Fruit fly (Drosophila melanogaster) whole organism, embryonic: ENCODE data around the gene CG9497.

Source experiments
- ATbp ChIP-seq: fragments of 200-800 bp; sonication (Bioruptor generic); optimal IDR thresholded peaks from 2 replicates; lab custom pipeline; 2017; ENCODE audit warnings: missing biosample characterization, mild to moderate bottlenecking, missing genetic modification characterization, missing genetic modification reagents
- C15 ChIP-seq: fragments of 200-800 bp; sonication (Bioruptor generic); IDR thresholded peaks from 3 replicates; pipeline ENCODE4 v1.3.6; 2022; ENCODE audit warnings: missing biosample characterization, missing genetic modification characterization
- CG10274 ChIP-seq: fragments of 200-800 bp; sonication (Bioruptor generic); optimal IDR thresholded peaks from 3 replicates; lab custom pipeline; 2017; ENCODE audit warnings: missing biosample characterization, mild to moderate bottlenecking, missing genetic modification characterization
- CG10431 ChIP-seq: fragments of 200-800 bp; sonication (Bioruptor generic); optimal IDR thresholded peaks from 3 replicates; lab custom pipeline; 2018; ENCODE audit warnings: missing biosample characterization, mild to moderate bottlenecking, missing genetic modification characterization
- CG10462 ChIP-seq: fragments of 200-800 bp; sonication (Bioruptor generic); optimal IDR thresholded peaks from 2 replicates; lab custom pipeline; 2016; ENCODE audit warnings: missing biosample characterization, missing genetic modification characterization
- CG13424 ChIP-seq: fragments of 200-800 bp; sonication (Bioruptor generic); optimal IDR thresholded peaks from 2 replicates; lab custom pipeline; 2019; ENCODE audit warnings: missing biosample characterization, mild to moderate bottlenecking, missing genetic modification characterization, moderate library complexity
- CG14710 ChIP-seq: fragments of 200-800 bp; sonication (Bioruptor generic); optimal IDR thresholded peaks from 3 replicates; lab custom pipeline; 2019; ENCODE audit warnings: missing biosample characterization, mild to moderate bottlenecking, missing genetic modification characterization, moderate library complexity
- CG14860 ChIP-seq: fragments of 200-800 bp; sonication (Bioruptor generic); IDR thresholded peaks from 3 replicates; pipeline ENCODE4 v1.3.6; 2022; ENCODE audit warnings: missing biosample characterization, missing genetic modification characterization; ENCODE audit not compliant: partially characterized antibody
- CG14965 ChIP-seq: fragments of 200-800 bp; sonication (Bioruptor generic); optimal IDR thresholded peaks from 2 replicates; lab custom pipeline; 2016; ENCODE audit warnings: missing biosample characterization, missing genetic modification characterization, borderline replicate concordance
- CG17829 ChIP-seq: fragments of 200-800 bp; optimal IDR thresholded peaks from 2 replicates; lab custom pipeline; 2019; ENCODE audit warnings: missing biosample characterization, mild to moderate bottlenecking, missing genetic modification characterization, moderate library complexity
- CG2875 ChIP-seq: fragments of 200-800 bp; sonication (Bioruptor generic); optimal IDR thresholded peaks from 2 replicates; lab custom pipeline; 2017; ENCODE audit warnings: missing biosample characterization, mild to moderate bottlenecking, missing genetic modification characterization, missing genetic modification reagents
- CG3065 ChIP-seq: fragments of 200-800 bp; sonication (Bioruptor generic); optimal IDR thresholded peaks from 2 replicates; lab custom pipeline; 2016; ENCODE audit warnings: missing biosample characterization, missing genetic modification characterization
- CG3281 ChIP-seq: fragments of 200-800 bp; sonication (Bioruptor generic); optimal IDR thresholded peaks from 3 replicates; lab custom pipeline; 2017; ENCODE audit warnings: missing biosample characterization, mild to moderate bottlenecking, missing genetic modification characterization
- CG33557 ChIP-seq: fragments of 200-800 bp; sonication (Bioruptor generic); optimal IDR thresholded peaks from 2 replicates; lab custom pipeline; 2019; ENCODE audit warnings: missing biosample characterization, mild to moderate bottlenecking, missing genetic modification characterization, moderate library complexity
- CG4328 ChIP-seq: fragments of 200-800 bp; sonication (Bioruptor generic); optimal IDR thresholded peaks from 3 replicates; lab custom pipeline; 2017; ENCODE audit warnings: missing biosample characterization, missing genetic modification reagents, missing genetic modification characterization
- CG4360 ChIP-seq: fragments of 200-800 bp; sonication (Bioruptor generic); IDR thresholded peaks from 2 replicates; pipeline ENCODE4 v1.3.6; 2022; ENCODE audit warnings: missing biosample characterization, missing genetic modification characterization
- CG43689 ChIP-seq: fragments of 200-800 bp; sonication (Bioruptor generic); IDR thresholded peaks from 2 replicates; pipeline ENCODE4 v1.3.6; 2022; ENCODE audit warnings: missing biosample characterization, missing genetic modification characterization
- CG5180 ChIP-seq: fragments of 200-800 bp; sonication (Bioruptor generic); optimal IDR thresholded peaks from 3 replicates; lab custom pipeline; 2017; ENCODE audit warnings: missing biosample characterization, missing genetic modification characterization, mild to moderate bottlenecking, moderate library complexity, missing genetic modification reagents
- CG6254 ChIP-seq: fragments of 200-800 bp; sonication (Bioruptor generic); optimal IDR thresholded peaks from 3 replicates; lab custom pipeline; 2017; ENCODE audit warnings: mild to moderate bottlenecking, missing biosample characterization, missing genetic modification reagents, missing genetic modification characterization
- CG6683 ChIP-seq: fragments of 200-800 bp; sonication (Bioruptor generic); optimal IDR thresholded peaks from 2 replicates; lab custom pipeline; 2017; ENCODE audit warnings: missing biosample characterization, mild to moderate bottlenecking, missing genetic modification characterization, missing genetic modification reagents
- CG7271 ChIP-seq: fragments of 200-800 bp; sonication (Bioruptor generic); optimal IDR thresholded peaks from 2 replicates; lab custom pipeline; 2018; ENCODE audit warnings: missing biosample characterization, mild to moderate bottlenecking, missing genetic modification characterization, moderate library complexity
- CG7963 ChIP-seq: fragments of 200-800 bp; sonication (Bioruptor generic); IDR thresholded peaks from 3 replicates; pipeline ENCODE4 v1.3.6; 2022; ENCODE audit warnings: missing biosample characterization, missing genetic modification characterization; ENCODE audit not compliant: partially characterized antibody
- CG8478 ChIP-seq: fragments of >200 bp; optimal IDR thresholded peaks from 2 replicates; lab custom pipeline; 2018
- CkIIα-i1 ChIP-seq: fragments of 200-800 bp; sonication (Bioruptor generic); IDR thresholded peaks from 2 replicates; pipeline ENCODE4 v1.3.6; 2022; ENCODE audit warnings: missing biosample characterization, missing genetic modification characterization
- Dek ChIP-seq: fragments of 200-800 bp; sonication (Bioruptor generic); optimal IDR thresholded peaks from 3 replicates; lab custom pipeline; 2019; ENCODE audit warnings: missing biosample characterization, mild to moderate bottlenecking, missing genetic modification characterization, moderate library complexity
- Dp ChIP-seq: fragments of 200-800 bp; sonication (Bioruptor generic); optimal IDR thresholded peaks from 2 replicates; lab custom pipeline; 2018; ENCODE audit warnings: missing biosample characterization, mild to moderate bottlenecking, missing genetic modification characterization, moderate library complexity
- MESR4 ChIP-seq: fragments of 200-800 bp; sonication (Bioruptor generic); optimal IDR thresholded peaks from 2 replicates; lab custom pipeline; 2018; ENCODE audit warnings: missing biosample characterization, mild to moderate bottlenecking, missing genetic modification characterization, moderate library complexity
- Oaz ChIP-seq: fragments of 200-800 bp; sonication (Bioruptor generic); IDR thresholded peaks from 2 replicates; pipeline ENCODE4 v1.3.6; 2022; ENCODE audit warnings: missing biosample characterization, missing genetic modification characterization
- al ChIP-seq: fragments of 200-800 bp; sonication (Bioruptor generic); IDR thresholded peaks from 2 replicates; pipeline ENCODE4 v1.3.6; 2022; ENCODE audit warnings: missing biosample characterization, missing genetic modification characterization
- amos ChIP-seq: fragments of 200-800 bp; sonication (Bioruptor generic); IDR thresholded peaks from 2 replicates; pipeline ENCODE4 v1.3.6; 2022; ENCODE audit warnings: missing biosample characterization, missing genetic modification characterization; ENCODE audit not compliant: partially characterized antibody
- caup ChIP-seq: fragments of 200-800 bp; sonication (Bioruptor generic); optimal IDR thresholded peaks from 3 replicates; lab custom pipeline; 2017; ENCODE audit warnings: missing biosample characterization, mild to moderate bottlenecking, missing genetic modification characterization, moderate library complexity; ENCODE audit not compliant: severe bottlenecking
- crp ChIP-seq, 2 experiments: fragments of 200-800 bp; sonication (Bioruptor generic); optimal IDR thresholded peaks; 2 replicates in 1 of 2; 3 replicates in 1 of 2; lab custom pipeline; 2017; ENCODE audit warnings: missing biosample characterization in 2 of 2, missing genetic modification characterization in 2 of 2, mild to moderate bottlenecking in 1 of 2, moderate library complexity in 1 of 2
- esg ChIP-seq: fragments of 200-800 bp; sonication (Bioruptor generic); conservative IDR thresholded peaks from 2 replicates; pipeline ENCODE4 v1.3.6; 2022; ENCODE audit warnings: missing biosample characterization, missing genetic modification characterization
- fd3F ChIP-seq: fragments of 200-800 bp; sonication (Bioruptor generic); optimal IDR thresholded peaks from 2 replicates; lab custom pipeline; 2018; ENCODE audit warnings: missing biosample characterization, mild to moderate bottlenecking, missing genetic modification characterization, moderate library complexity
- fd64A ChIP-seq: fragments of 200-800 bp; sonication (Bioruptor generic); optimal IDR thresholded peaks from 3 replicates; lab custom pipeline; 2018; ENCODE audit warnings: missing biosample characterization, mild to moderate bottlenecking, missing genetic modification characterization
- kah ChIP-seq: fragments of 200-800 bp; sonication (Bioruptor generic); optimal IDR thresholded peaks from 2 replicates; lab custom pipeline; 2018; ENCODE audit warnings: missing biosample characterization, mild to moderate bottlenecking, missing genetic modification characterization
- kni ChIP-seq: fragments of 200-800 bp; sonication (Bioruptor generic); optimal IDR thresholded peaks from 3 replicates; lab custom pipeline; 2017; ENCODE audit warnings: mild to moderate bottlenecking, missing biosample characterization, missing genetic modification reagents, missing genetic modification characterization
- mam ChIP-seq: fragments of 200-800 bp; sonication (Bioruptor generic); optimal IDR thresholded peaks from 3 replicates; lab custom pipeline; 2016; ENCODE audit warnings: missing biosample characterization, missing genetic modification characterization
- psq ChIP-seq: fragments of 200-800 bp; sonication (Bioruptor generic); optimal IDR thresholded peaks from 2 replicates; lab custom pipeline; 2017; ENCODE audit warnings: missing biosample characterization, missing genetic modification characterization
- so ChIP-seq: fragments of 200-800 bp; sonication (Bioruptor generic); IDR thresholded peaks from 3 replicates; pipeline ENCODE4 v1.3.6; 2022; ENCODE audit warnings: missing biosample characterization, missing genetic modification characterization
- wor ChIP-seq: fragments of 200-800 bp; sonication (Bioruptor generic); IDR thresholded peaks from 2 replicates; pipeline ENCODE4 v1.3.6; 2022; ENCODE audit warnings: missing biosample characterization, missing genetic modification characterization

Gene CG9497

dm6 chr2L:6356686-6357362 is 8.6 kb upstream of the CG9497 start (continued):
- no peak for TF ChIP-seq Dek
- no peak for TF ChIP-seq CG14860
- TF ChIP-seq CG7271 (tag; lab: Kevin White, UChicago): peak; percentile 42
- TF ChIP-seq ATbp (GFP tag; lab: Kevin White, UChicago): no peak
- TF ChIP-seq Dp (GFP tag; lab: Kevin White, UChicago): no peak
- peak; percentile 33 for TF ChIP-seq kah (GFP tag; lab: Kevin White, UChicago)
- no peak for TF ChIP-seq CG43689 (GFP tag; lab: Robert Waterston, UW)
- TF ChIP-seq Oaz (GFP tag; lab: Robert Waterston, UW): 0 out of 2 replicates have a peak, but pooled peaks have one; percentile 28
- no peak for TF ChIP-seq CG5180 (GFP tag; lab: Kevin White, UChicago)
- peak; percentile 33 for TF ChIP-seq CG6254 (GFP tag; lab: Kevin White, UChicago)
- no peak for TF ChIP-seq CG10462 (GFP tag; lab: Kevin White, UChicago)
- no peak for TF ChIP-seq CkIIα-i1 (GFP tag; lab: Robert Waterston, UW)
- TF ChIP-seq CG3065 (GFP tag; lab: Kevin White, UChicago): no peak
- TF ChIP-seq CG17829: peak; percentile 59
- no peak for TF ChIP-seq mam (GFP tag; lab: Kevin White, UChicago)
- no peak for TF ChIP-seq psq (GFP tag; lab: Kevin White, UChicago)
- TF ChIP-seq CG10274 (GFP tag; lab: Kevin White, UChicago): no peak
- TF ChIP-seq esg: no peak
- no peak for TF ChIP-seq MESR4 (GFP tag; lab: Kevin White, UChicago)
- TF ChIP-seq CG33557 (GFP tag; lab: Kevin White, UChicago): no peak
- no peak for TF ChIP-seq CG4360 (GFP tag; lab: Robert Waterston, UW)
- TF ChIP-seq caup: peak; percentile 56
- TF ChIP-seq CG7963: no peak
- TF ChIP-seq amos (GFP tag; lab: Robert Waterston, UW): peak; percentile 59
- peak; percentile 98 for TF ChIP-seq CG14965 (GFP tag; lab: Kevin White, UChicago)
- no peak for TF ChIP-seq al (GFP tag; lab: Robert Waterston, UW)
- TF ChIP-seq CG13424: peak; percentile 17
- no peak for TF ChIP-seq CG8478 (lab: Kevin White, UChicago)
- TF ChIP-seq CG6683 (GFP tag; lab: Kevin White, UChicago): peak; percentile 27
- peak; percentile 48 for TF ChIP-seq CG2875 (GFP tag; lab: Kevin White, UChicago)
- peak; percentile 62 for TF ChIP-seq CG14710 (tag; lab: Kevin White, UChicago)
- peak; percentile 45 for TF ChIP-seq CG3281
- TF ChIP-seq fd64A (GFP tag; lab: Kevin White, UChicago): no peak
- TF ChIP-seq crp (GFP tag; optimal IDR thresholded peaks at IDR 0.05; lab: Kevin White, UChicago): no peak
- no peak for TF ChIP-seq C15
- no peak for TF ChIP-seq CG4328 (GFP tag; lab: Kevin White, UChicago)
- no peak for TF ChIP-seq fd3F (GFP tag; lab: Kevin White, UChicago)
- no peak for TF ChIP-seq CG10431
- TF ChIP-seq kni: no peak
- no peak for TF ChIP-seq wor
- TF ChIP-seq so (GFP tag; lab: Robert Waterston, UW): no peak
